Worm (Caenorhabditis elegans) whole organism, early embryonic: ENCODE data around the gene let-716.

ENCODE experiments used
- B0310.2 ChIP-seq: sonication (generic microtip); optimal IDR thresholded peaks from 2 replicates; lab custom pipeline; 2016; ENCODE audit warnings: mild to moderate bottlenecking, missing genetic modification characterization, missing compliant biosample characterization
- F13C5.2 ChIP-seq: sonication (generic microtip); optimal IDR thresholded peaks from 2 replicates; lab custom pipeline; 2017; ENCODE audit warnings: mild to moderate bottlenecking, missing genetic modification characterization, inconsistent platforms, missing compliant biosample characterization
- aly-1 ChIP-seq: sonication (generic microtip); optimal IDR thresholded peaks from 2 replicates; lab custom pipeline; 2016; ENCODE audit warnings: missing genetic modification characterization, missing compliant biosample characterization
- ama-1 ChIP-seq: fragments of 150-350 bp; optimal IDR thresholded peaks from 2 replicates; lab custom pipeline; 2014
- ceh-13 ChIP-seq: fragments of 200-800 bp; sonication (Bioruptor generic); optimal IDR thresholded peaks from 2 replicates; lab custom pipeline; 2018; ENCODE audit warnings: mild to moderate bottlenecking, missing genetic modification characterization, missing compliant biosample characterization
- ceh-36 ChIP-seq: sonication (generic microtip); optimal IDR thresholded peaks from 2 replicates; lab custom pipeline; 2016; ENCODE audit warnings: missing genetic modification characterization, inconsistent platforms, missing compliant biosample characterization
- ets-7 ChIP-seq: sonication (generic microtip); optimal IDR thresholded peaks from 2 replicates; lab custom pipeline; 2016; ENCODE audit warnings: missing genotype, missing genetic modification characterization, missing compliant biosample characterization
- flt-1 ChIP-seq: fragments of 200-800 bp; sonication (Bioruptor generic); IDR thresholded peaks from 2 replicates; pipeline ENCODE4 v1.3.6; 2022; ENCODE audit warnings: missing genetic modification characterization, missing compliant biosample characterization
- hmbx-1 ChIP-seq: sonication (generic microtip); optimal IDR thresholded peaks from 2 replicates; lab custom pipeline; 2016; ENCODE audit warnings: mild to moderate bottlenecking, missing genetic modification characterization, missing compliant biosample characterization
- hmg-4 ChIP-seq: fragments of 200-800 bp; sonication (Bioruptor generic); optimal IDR thresholded peaks from 2 replicates; lab custom pipeline; 2018; ENCODE audit warnings: mild to moderate bottlenecking, missing genetic modification characterization, missing compliant biosample characterization
- hnd-1 ChIP-seq: sonication (generic microtip); optimal IDR thresholded peaks from 2 replicates; lab custom pipeline; 2016; ENCODE audit warnings: missing genetic modification characterization, missing compliant biosample characterization
- pes-1 ChIP-seq: fragments of 200-800 bp; sonication (Bioruptor generic); IDR thresholded peaks from 2 replicates; pipeline ENCODE4 v1.3.6; 2022; ENCODE audit warnings: missing genetic modification reagents, missing genetic modification characterization, missing compliant biosample characterization
- scrt-1 ChIP-seq: fragments of 200-800 bp; sonication (Bioruptor generic); IDR thresholded peaks from 2 replicates; pipeline ENCODE4 v1.3.6; 2022; ENCODE audit warnings: missing genetic modification characterization, missing compliant biosample characterization
- sea-1 ChIP-seq: fragments of 200-800 bp; sonication (Bioruptor generic); conservative IDR thresholded peaks from 2 replicates; pipeline ENCODE4 v1.3.6; 2022; ENCODE audit warnings: missing genetic modification characterization, missing compliant biosample characterization
- tbx-11 ChIP-seq: fragments of 200-800 bp; sonication (Bioruptor generic); IDR thresholded peaks from 2 replicates; pipeline ENCODE4 v1.3.6; 2022; ENCODE audit warnings: missing genetic modification characterization, missing compliant biosample characterization
- tbx-37 ChIP-seq: fragments of 200-800 bp; sonication (Bioruptor generic); conservative IDR thresholded peaks from 2 replicates; pipeline ENCODE4 v1.3.6; 2022; ENCODE audit warnings: missing genetic modification reagents, missing genetic modification characterization, missing compliant biosample characterization
- tra-4 ChIP-seq: sonication (generic microtip); optimal IDR thresholded peaks from 2 replicates; lab custom pipeline; 2017; ENCODE audit warnings: missing genetic modification characterization, missing compliant biosample characterization

let-716 gene

ce11 chrIII:6350424-6350823 is 32.9 kb upstream of the let-716 start:
- TF ChIP-seq hmg-4 (GFP tag; lab: Kevin White, UChicago) (no peak), tra-4 (no peak), tbx-37 (no peak), hmbx-1 (tag; lab: Kevin White, UChicago) (no peak), F13C5.2 (tag; lab: Kevin White, UChicago) (no peak), pes-1 (GFP tag; lab: Robert Waterston, UW) (no peak), aly-1 (no peak), tbx-11 (GFP tag; lab: Robert Waterston, UW) (no peak), ceh-13 (no peak), scrt-1 (no peak), sea-1 (GFP tag; lab: Robert Waterston, UW) (no peak), ama-1 (no peak), ceh-36 (tag; lab: Kevin White, UChicago) (no peak), B0310.2 (tag; lab: Kevin White, UChicago) (no peak), flt-1 (GFP tag; lab: Robert Waterston, UW) (no peak), hnd-1 (tag; lab: Kevin White, UChicago) (no peak)

- TF ChIP-seq F13C5.2 (tag; lab: Kevin White, UChicago): no peak
- TF ChIP-seq aly-1: no peak
- no peak for TF ChIP-seq tbx-11 (GFP tag; lab: Robert Waterston, UW)
- TF ChIP-seq ceh-13: no peak
- TF ChIP-seq sea-1 (GFP tag; lab: Robert Waterston, UW): no peak
- no peak for TF ChIP-seq hmg-4 (GFP tag; lab: Kevin White, UChicago)
- TF ChIP-seq ets-7 (tag; lab: Kevin White, UChicago): no peak
- no peak for TF ChIP-seq scrt-1
- no peak for TF ChIP-seq pes-1 (GFP tag; lab: Robert Waterston, UW)
- no peak for TF ChIP-seq ama-1
- TF ChIP-seq flt-1 (GFP tag; lab: Robert Waterston, UW): no peak
- no peak for TF ChIP-seq tra-4
- no peak for TF ChIP-seq hnd-1 (tag; lab: Kevin White, UChicago)
- TF ChIP-seq tbx-37: no peak
- TF ChIP-seq hmbx-1 (tag; lab: Kevin White, UChicago): no peak
- TF ChIP-seq B0310.2 (tag; lab: Kevin White, UChicago): no peak
- TF ChIP-seq ceh-36 (tag; lab: Kevin White, UChicago): no peak
These were observed 31.9 kb upstream of the let-716 start for ce11 chrIII:6351438-6351837.

- TF ChIP-seq aly-1: no peak
- no peak for TF ChIP-seq tra-4
- no peak for TF ChIP-seq hmg-4 (GFP tag; lab: Kevin White, UChicago)
- TF ChIP-seq ama-1: no peak
- TF ChIP-seq scrt-1: no peak
- no peak for TF ChIP-seq pes-1 (GFP tag; lab: Robert Waterston, UW)
- TF ChIP-seq tbx-11 (GFP tag; lab: Robert Waterston, UW): no peak
- TF ChIP-seq hnd-1 (tag; lab: Kevin White, UChicago): no peak
- no peak for TF ChIP-seq ets-7 (tag; lab: Kevin White, UChicago)
- no peak for TF ChIP-seq B0310.2 (tag; lab: Kevin White, UChicago)
- TF ChIP-seq ceh-36 (tag; lab: Kevin White, UChicago): no peak
- TF ChIP-seq sea-1 (GFP tag; lab: Robert Waterston, UW): no peak
- TF ChIP-seq hmbx-1 (tag; lab: Kevin White, UChicago): no peak
- no peak for TF ChIP-seq F13C5.2 (tag; lab: Kevin White, UChicago)
These were observed 30.9 kb upstream of the let-716 start for ce11 chrIII:6352459-6352858.

ce11 chrIII:6353084-6353483 is 30.3 kb upstream of the let-716 start, which contains the start of gene akap-1:
akap-1 (plus strand) TSS chrIII:6353384.
- TF ChIP-seq tbx-11 (GFP tag; lab: Robert Waterston, UW) (no peak), tbx-37 (no peak), hmbx-1 (tag; lab: Kevin White, UChicago) (no peak), pes-1 (GFP tag; lab: Robert Waterston, UW) (no peak), hmg-4 (GFP tag; lab: Kevin White, UChicago) (no peak), F13C5.2 (tag; lab: Kevin White, UChicago) (no peak), sea-1 (GFP tag; lab: Robert Waterston, UW) (no peak), tra-4 (no peak), ets-7 (tag; lab: Kevin White, UChicago) (no peak), flt-1 (GFP tag; lab: Robert Waterston, UW) (no peak), ceh-13 (no peak), B0310.2 (tag; lab: Kevin White, UChicago) (no peak), ama-1 (no peak), aly-1 (no peak), scrt-1 (no peak), ceh-36 (tag; lab: Kevin White, UChicago) (no peak), hnd-1 (tag; lab: Kevin White, UChicago) (no peak)

- TF ChIP-seq flt-1 (GFP tag; lab: Robert Waterston, UW) (no peak), B0310.2 (tag; lab: Kevin White, UChicago) (no peak), tbx-37 (no peak), pes-1 (GFP tag; lab: Robert Waterston, UW) (no peak), tbx-11 (GFP tag; lab: Robert Waterston, UW) (no peak), scrt-1 (no peak)
These were observed 28.0 kb upstream of the let-716 start for ce11 chrIII:6355359-6355758.

- TF ChIP-seq tbx-11 (GFP tag; lab: Robert Waterston, UW) (no peak), tbx-37 (no peak), hmg-4 (GFP tag; lab: Kevin White, UChicago) (no peak), ets-7 (tag; lab: Kevin White, UChicago) (no peak), hmbx-1 (tag; lab: Kevin White, UChicago) (no peak), sea-1 (GFP tag; lab: Robert Waterston, UW) (no peak), tra-4 (no peak), pes-1 (GFP tag; lab: Robert Waterston, UW) (no peak), F13C5.2 (tag; lab: Kevin White, UChicago) (no peak), scrt-1 (no peak)
These were observed 27.3 kb upstream of the let-716 start for ce11 chrIII:6356007-6356406.

ce11 chrIII:6356764-6357163 is 26.6 kb upstream of the let-716 start:
- TF ChIP-seq aly-1 (no peak), ceh-13 (no peak), scrt-1 (no peak), tbx-11 (GFP tag; lab: Robert Waterston, UW) (no peak), B0310.2 (tag; lab: Kevin White, UChicago) (no peak), ama-1 (no peak), F13C5.2 (tag; lab: Kevin White, UChicago) (no peak), tra-4 (no peak), hnd-1 (tag; lab: Kevin White, UChicago) (no peak), hmg-4 (GFP tag; lab: Kevin White, UChicago) (no peak), ceh-36 (tag; lab: Kevin White, UChicago) (no peak), hmbx-1 (tag; lab: Kevin White, UChicago) (no peak)
